Fruit fly (Drosophila melanogaster) Kc167 (cell line): ENCODE measurements around the gene Csk.

Source experiments
- Myc ChIP-seq: fragments of >200 bp; optimal IDR thresholded peaks from 2 replicates; lab custom pipeline; 2017; ENCODE audit warnings: missing external identifiers
- Sin3A ChIP-seq: fragments of >200 bp; optimal IDR thresholded peaks from 2 replicates; lab custom pipeline; 2018; ENCODE audit warnings: missing external identifiers
- h ChIP-seq: fragments of >200 bp; optimal IDR thresholded peaks from 3 replicates; lab custom pipeline; 2018; ENCODE audit warnings: missing external identifiers
- insv ChIP-seq: fragments of >200 bp; optimal IDR thresholded peaks from 3 replicates; lab custom pipeline; 2018; ENCODE audit warnings: missing external identifiers
- psq ChIP-seq: fragments of >200 bp; optimal IDR thresholded peaks from 2 replicates; lab custom pipeline; 2017; ENCODE audit warnings: missing external identifiers
- ttk ChIP-seq: sonication (Bioruptor generic); optimal IDR thresholded peaks from 2 replicates; lab custom pipeline; 2017; ENCODE audit warnings: missing external identifiers

Gene Csk

dm6 chr3R:11606679-11607078, 43.8 kb downstream of the Csk start:
- TF ChIP-seq Myc (no peak), Sin3A (lab: Kevin White, UChicago) (no peak), h (lab: Kevin White, UChicago) (no peak), insv (lab: Kevin White, UChicago) (no peak), psq (no peak), ttk (lab: Kevin White, UChicago) (no peak)

dm6 chr3R:11604654-11605436, 45.7 kb downstream of the Csk start:
- TF ChIP-seq psq = no peak
- no peak for TF ChIP-seq Myc

- TF ChIP-seq Sin3A (lab: Kevin White, UChicago) = no peak
- TF ChIP-seq h (lab: Kevin White, UChicago) = no peak
- no peak for TF ChIP-seq ttk (lab: Kevin White, UChicago)
Observed at dm6 chr3R:11603136-11603535, 47.4 kb downstream of the Csk start.

dm6 chr3R:11595523-11595922, 55.0 kb downstream of the Csk start:
- TF ChIP-seq Sin3A (lab: Kevin White, UChicago) = no peak
- no peak for TF ChIP-seq Myc
- no peak for TF ChIP-seq insv (lab: Kevin White, UChicago)
- no peak for TF ChIP-seq h (lab: Kevin White, UChicago)
- no peak for TF ChIP-seq psq
- no peak for TF ChIP-seq ttk (lab: Kevin White, UChicago)

- TF ChIP-seq h (lab: Kevin White, UChicago) = no peak
- no peak for TF ChIP-seq psq
- TF ChIP-seq Myc = no peak
- TF ChIP-seq insv (lab: Kevin White, UChicago) = no peak
- TF ChIP-seq ttk (lab: Kevin White, UChicago) = no peak
- no peak for TF ChIP-seq Sin3A (lab: Kevin White, UChicago)
Observed at dm6 chr3R:11589764-11590358, 60.6 kb downstream of the Csk start, which contains the start of gene CG6791. Gene CG6791, minus strand, starts transcription at chr3R:11590146.
